Fruit fly (Drosophila melanogaster) whole organism, embryonic: ENCODE results near the gene ago.

ENCODE experiments used
- Bgb ChIP-seq: fragments of 200-800 bp; sonication (Bioruptor generic); IDR thresholded peaks from 2 replicates; pipeline ENCODE4 v1.3.6; 2022; ENCODE audit warnings: missing biosample characterization, missing genetic modification characterization; ENCODE audit not compliant: partially characterized antibody
- CG11093 ChIP-seq: fragments of 200-800 bp; sonication (Bioruptor generic); IDR thresholded peaks from 3 replicates; pipeline ENCODE4 v1.3.6; 2022; ENCODE audit warnings: missing biosample characterization, missing genetic modification characterization
- CG30431 ChIP-seq: fragments of 200-800 bp; sonication (Bioruptor generic); optimal IDR thresholded peaks from 2 replicates; lab custom pipeline; 2017; ENCODE audit warnings: missing biosample characterization, missing genetic modification characterization
- CG34376 ChIP-seq: fragments of 200-800 bp; sonication (Bioruptor generic); optimal IDR thresholded peaks from 2 replicates; lab custom pipeline; 2018; ENCODE audit warnings: missing biosample characterization, mild to moderate bottlenecking, missing genetic modification characterization
- CTCF ChIP-seq: fragments of 200-800 bp; sonication (Bioruptor generic); optimal IDR thresholded peaks from 2 replicates; lab custom pipeline; 2017; ENCODE audit warnings: missing biosample characterization, mild to moderate bottlenecking, missing genetic modification characterization, moderate library complexity
- Lhr ChIP-seq: fragments of 200-800 bp; sonication (Bioruptor generic); optimal IDR thresholded peaks from 3 replicates; lab custom pipeline; 2017; ENCODE audit warnings: mild to moderate bottlenecking, missing biosample characterization, missing genetic modification reagents, missing genetic modification characterization
- Opbp ChIP-seq: fragments of 200-800 bp; sonication (Bioruptor generic); IDR thresholded peaks from 3 replicates; pipeline ENCODE4 v1.3.6; 2022; ENCODE audit warnings: missing biosample characterization, missing genetic modification characterization; ENCODE audit not compliant: partially characterized antibody
- cwo ChIP-seq: fragments of 200-800 bp; sonication (Bioruptor generic); optimal IDR thresholded peaks from 3 replicates; lab custom pipeline; 2017; ENCODE audit warnings: missing biosample characterization, missing genetic modification characterization, mild to moderate bottlenecking, moderate library complexity, missing genetic modification reagents
- pfk ChIP-seq: fragments of 200-800 bp; sonication (Bioruptor generic); optimal IDR thresholded peaks from 2 replicates; lab custom pipeline; 2018; ENCODE audit warnings: missing biosample characterization, mild to moderate bottlenecking, missing genetic modification characterization, moderate library complexity
- tin ChIP-seq: fragments of 200-800 bp; sonication (Bioruptor generic); optimal IDR thresholded peaks from 3 replicates; lab custom pipeline; 2016; ENCODE audit warnings: missing biosample characterization, missing genetic modification characterization

dm6 chr3L:4253611-4254300 lies 350 bp downstream of the ago start:
- TF ChIP-seq pfk (GFP tag; lab: Kevin White, UChicago) (no peak), cwo (GFP tag; lab: Kevin White, UChicago) (no peak), CTCF (GFP tag; lab: Kevin White, UChicago) (no peak), Opbp (GFP tag; lab: Robert Waterston, UW) (no peak; the same call in 2 of the 3 replicates), tin (GFP tag; lab: Kevin White, UChicago) (no peak), Bgb (GFP tag; lab: Robert Waterston, UW) (no peak; the same call in 1 of the 2 replicates), CG30431 (GFP tag; lab: Kevin White, UChicago) (no peak), CG34376 (no peak), Lhr (GFP tag; lab: Kevin White, UChicago) (no peak), CG11093 (GFP tag; lab: Robert Waterston, UW) (no peak)
